Fruit fly (Drosophila melanogaster): Measurements from ENCODE around the gene Gr93b.

Gr93b gene

DNA sequence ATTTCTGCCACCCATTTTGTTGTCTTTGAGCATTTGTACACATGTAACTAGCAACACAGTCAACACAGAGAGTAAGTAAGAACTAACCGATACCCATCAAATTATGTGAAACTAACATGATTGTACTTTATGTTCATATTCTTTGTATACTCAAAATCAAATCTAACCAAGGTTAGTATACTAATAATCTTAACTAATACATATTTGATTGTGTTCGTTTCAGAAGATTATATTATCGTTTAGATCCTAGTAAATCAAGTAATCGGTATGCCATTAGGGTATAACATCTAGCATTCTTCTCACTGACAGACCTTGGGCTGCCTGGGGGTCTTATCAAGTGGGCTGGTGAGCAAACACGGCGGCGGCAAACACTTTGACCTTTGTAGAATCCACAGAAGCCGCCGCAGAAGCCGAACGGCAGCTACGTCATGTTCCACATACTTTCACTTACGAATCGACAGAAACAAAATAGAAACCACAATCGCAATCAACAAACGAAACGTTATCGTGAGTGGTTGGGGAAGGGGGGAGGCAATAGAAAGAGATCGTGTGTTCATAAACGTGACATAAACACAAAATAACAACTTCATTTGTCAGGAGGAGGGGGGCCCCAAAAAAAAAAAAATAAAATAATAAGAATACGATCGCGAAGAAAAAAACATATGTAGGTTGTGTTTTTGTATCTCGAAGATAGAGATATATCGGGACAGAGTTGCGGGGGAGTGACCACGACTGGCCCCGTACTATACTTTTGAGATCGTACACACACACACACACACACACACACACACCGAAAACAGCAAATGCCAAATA is 8.0 kb downstream of the Gr93b start (continued):
- TF ChIP-seq wek (GFP tag; optimal IDR thresholded peaks at IDR 0.05) (no peak), gce (GFP tag; IDR thresholded peaks at IDR 0.05) (0 out of 3 replicates have a peak, but pooled peaks have one; percentile 10), tx (GFP tag; optimal IDR thresholded peaks at IDR 0.05) (no peak), B-H2 (GFP tag; optimal IDR thresholded peaks at IDR 0.05) (no peak), CG18262 (tag; optimal IDR thresholded peaks at IDR 0.05) (peak; percentile 29), Nf-YC (tag; optimal IDR thresholded peaks at IDR 0.05) (no peak), Poxn (GFP tag; IDR thresholded peaks at IDR 0.05) (no peak), Jarid2 (GFP tag; optimal IDR thresholded peaks at IDR 0.05) (no peak), Ets97D (GFP tag; optimal IDR thresholded peaks at IDR 0.05) (no peak), Drgx (GFP tag; IDR thresholded peaks at IDR 0.05) (no peak), BtbVII (GFP tag; optimal IDR thresholded peaks at IDR 0.05) (no peak), odd (GFP tag; optimal IDR thresholded peaks at IDR 0.05) (peak; percentile 39), Sox102F (GFP tag; optimal IDR thresholded peaks at IDR 0.05) (no peak), CG13287 (GFP tag; IDR thresholded peaks at IDR 0.05; ENCODE audit: partially characterized antibody) (no peak), CG14710 (tag; optimal IDR thresholded peaks at IDR 0.05) (peak; percentile 11), tgo (GFP tag; IDR thresholded peaks at IDR 0.05) (no peak), Stat92E (GFP tag; optimal IDR thresholded peaks at IDR 0.05) (no peak), tll (GFP tag; optimal IDR thresholded peaks at IDR 0.05) (no peak), abd-A (tag; optimal IDR thresholded peaks at IDR 0.05) (no peak), danr (GFP tag; IDR thresholded peaks at IDR 0.05) (no peak), maf-S (GFP tag; optimal IDR thresholded peaks at IDR 0.05) (no peak), vvl (GFP tag; IDR thresholded peaks at IDR 0.05) (peak; percentile 12; the same call in 1 of the 2 replicates), ttk (GFP tag; IDR thresholded peaks at IDR 0.05) (no peak), CG30431 (GFP tag; optimal IDR thresholded peaks at IDR 0.05) (no peak), zf30C (GFP tag; optimal IDR thresholded peaks at IDR 0.05) (no peak), CG8290 (GFP tag; optimal IDR thresholded peaks at IDR 0.05) (no peak), CG8290 (tag; optimal IDR thresholded peaks at IDR 0.05) (no peak), trh (GFP tag; optimal IDR thresholded peaks at IDR 0.05) (no peak), Aef1 (GFP tag; IDR thresholded peaks at IDR 0.05) (no peak), CG30020 (tag; optimal IDR thresholded peaks at IDR 0.05) (no peak), CG2199 (GFP tag; IDR thresholded peaks at IDR 0.05) (no peak), zfh2 (GFP tag; optimal IDR thresholded peaks at IDR 0.05) (no peak), CG2202 (tag; optimal IDR thresholded peaks at IDR 0.05) (peak; percentile 48), lov (optimal IDR thresholded peaks at IDR 0.05) (no peak), lov (GFP tag; IDR thresholded peaks at IDR 0.05) (0 out of 3 replicates have a peak, but pooled peaks have one; percentile 32), CG4820 (GFP tag; optimal IDR thresholded peaks at IDR 0.05) (no peak), h (optimal IDR thresholded peaks at IDR 0.05) (no peak), knrl (GFP tag; IDR thresholded peaks at IDR 0.05; ENCODE audit: partially characterized antibody) (no peak), HHEX (GFP tag; optimal IDR thresholded peaks at IDR 0.05) (no peak), mirr (GFP tag; optimal IDR thresholded peaks at IDR 0.05) (no peak), CG14014 (GFP tag; IDR thresholded peaks at IDR 0.05) (no peak), CG17361 (GFP tag; IDR thresholded peaks at IDR 0.05) (peak; percentile 44; the same call in 1 of the 3 replicates), Atf6 (GFP tag; IDR thresholded peaks at IDR 0.05) (no peak), ind (GFP tag; optimal IDR thresholded peaks at IDR 0.05) (no peak), CG6272 (GFP tag; IDR thresholded peaks at IDR 0.05) (no peak), pros (GFP tag; optimal IDR thresholded peaks at IDR 0.05) (no peak), CG7372 (GFP tag; IDR thresholded peaks at IDR 0.05) (no peak), CG17186 (GFP tag; optimal IDR thresholded peaks at IDR 0.05) (no peak), unc-4 (GFP tag; IDR thresholded peaks at IDR 0.05; ENCODE audit: partially characterized antibody) (no peak), zfh1 (GFP tag; IDR thresholded peaks at IDR 0.05) (0 out of 3 replicates have a peak, but pooled peaks have one; percentile 35), Adf1 (GFP tag; IDR thresholded peaks at IDR 0.05) (no peak)
